Worm (Caenorhabditis elegans) whole organism, L1 larva: Measurements from ENCODE around the gene C25F9.8.

Experiments
- ceh-63 ChIP-seq: fragments of 200-800 bp; sonication (Bioruptor generic); optimal IDR thresholded peaks from 2 replicates; lab custom pipeline; 2018; ENCODE audit warnings: mild to moderate bottlenecking, missing genetic modification characterization, missing compliant biosample characterization
- unc-86 ChIP-seq: sonication (generic microtip); optimal IDR thresholded peaks from 2 replicates; lab custom pipeline; 2016; ENCODE audit warnings: missing genetic modification characterization, missing compliant biosample characterization
- zag-1 ChIP-seq: fragments of 150-350 bp; optimal IDR thresholded peaks from 2 replicates; lab custom pipeline; 2014; ENCODE audit warnings: missing biosample characterization, missing genetic modification characterization

DNA sequence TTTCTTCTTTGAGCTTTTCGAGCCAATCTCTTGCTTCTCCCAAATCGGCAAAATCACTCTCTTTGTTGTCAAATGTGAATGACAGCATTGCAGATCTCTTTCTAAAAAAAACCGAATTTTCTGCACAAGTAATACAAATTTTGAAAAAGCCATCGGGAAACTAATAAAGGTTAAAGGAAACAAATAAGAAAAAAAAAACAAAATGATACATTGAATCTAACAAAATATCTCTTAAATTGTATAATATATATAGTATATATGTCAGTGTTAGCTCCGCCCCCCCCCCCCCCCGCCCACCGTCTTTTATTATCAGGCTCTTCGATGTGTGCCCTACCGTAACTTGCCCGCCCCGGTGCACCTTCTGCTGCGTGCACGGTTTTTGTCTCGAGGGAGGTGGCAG lies 38.1 kb downstream of the C25F9.8 start, which contains the start of gene C25F9.11:
- TF ChIP-seq unc-86 (no peak), ceh-63 (no peak), zag-1 (tag; lab: Kevin White, UChicago) (no peak)
